Worm (Caenorhabditis elegans) whole organism, L3 larva: ENCODE data around the gene C35D10.10.

Experiments
- R02D3.7 ChIP-seq: fragments of 150-350 bp; optimal IDR thresholded peaks from 2 replicates; lab custom pipeline; 2014; ENCODE audit warnings: missing biosample characterization, missing genetic modification characterization
- ZK546.5 ChIP-seq: sonication (generic microtip); optimal IDR thresholded peaks from 2 replicates; lab custom pipeline; 2017; ENCODE audit warnings: missing biosample characterization, missing genetic modification characterization
- ama-1 ChIP-seq: fragments of 150-350 bp; optimal IDR thresholded peaks from 2 replicates; lab custom pipeline; 2018
- ceh-16 ChIP-seq: sonication (generic microtip); optimal IDR thresholded peaks from 2 replicates; lab custom pipeline; 2017; ENCODE audit warnings: missing biosample characterization, missing genetic modification characterization
- ceh-82 ChIP-seq: fragments of 150-350 bp; optimal IDR thresholded peaks from 2 replicates; lab custom pipeline; 2014; ENCODE audit warnings: missing biosample characterization, missing genetic modification characterization
- ceh-9 ChIP-seq: sonication (generic microtip); optimal IDR thresholded peaks from 2 replicates; lab custom pipeline; 2018; ENCODE audit warnings: missing biosample characterization, missing genetic modification characterization
- daf-12 ChIP-seq: fragments of 150-350 bp; optimal IDR thresholded peaks from 2 replicates; lab custom pipeline; 2014; ENCODE audit warnings: missing biosample characterization, missing genetic modification reagents, missing genetic modification characterization
- egl-27 ChIP-seq: sonication (generic microtip); optimal IDR thresholded peaks from 4 replicates; lab custom pipeline; 2017; ENCODE audit warnings: missing biosample characterization, missing genetic modification reagents, missing genetic modification characterization
- egl-5 ChIP-seq: fragments of 150-350 bp; optimal IDR thresholded peaks from 2 replicates; lab custom pipeline; 2017; ENCODE audit warnings: missing biosample characterization, missing genetic modification reagents, missing genetic modification characterization, inconsistent platforms
- elt-1 ChIP-seq: fragments of 150-350 bp; optimal IDR thresholded peaks from 2 replicates; lab custom pipeline; 2014; ENCODE audit warnings: missing biosample characterization, missing genetic modification characterization
- elt-2 ChIP-seq: sonication (generic microtip); optimal IDR thresholded peaks from 2 replicates; lab custom pipeline; 2016; ENCODE audit warnings: missing genetic modification reagents, mild to moderate bottlenecking, missing genetic modification characterization, missing compliant biosample characterization
- elt-3 ChIP-seq, 3 experiments: fragments of 150-350 bp in 1 of 3; sonication (generic microtip) in 2 of 3; optimal IDR thresholded peaks; 2 replicates in 2 of 3; 4 replicates in 1 of 3; lab custom pipeline; 2014 to 2017; ENCODE audit warnings: missing biosample characterization in 3 of 3, missing genetic modification characterization in 3 of 3
- eor-1 ChIP-seq, 2 experiments: fragments of 150-350 bp; optimal IDR thresholded peaks; 2 replicates each; lab custom pipeline; 2014 to 2018; ENCODE audit warnings: missing biosample characterization in 2 of 2, missing genetic modification characterization in 2 of 2
- fkh-10 ChIP-seq: sonication (generic microtip); optimal IDR thresholded peaks from 2 replicates; lab custom pipeline; 2017; ENCODE audit warnings: missing biosample characterization, missing genetic modification reagents, missing genetic modification characterization
- fkh-2 ChIP-seq: fragments of 150-350 bp; optimal IDR thresholded peaks from 2 replicates; lab custom pipeline; 2014; ENCODE audit warnings: missing biosample characterization, missing genetic modification reagents, missing genetic modification characterization
- fos-1 ChIP-seq: fragments of 150-350 bp; optimal IDR thresholded peaks from 2 replicates; lab custom pipeline; 2014; ENCODE audit warnings: missing biosample characterization, missing genetic modification characterization
- hmg-11 ChIP-seq: sonication (generic microtip); optimal IDR thresholded peaks from 2 replicates; lab custom pipeline; 2016; ENCODE audit warnings: missing genetic modification characterization, missing compliant biosample characterization
- jun-1 ChIP-seq: fragments of 150-350 bp; optimal IDR thresholded peaks from 2 replicates; lab custom pipeline; 2014; ENCODE audit warnings: missing biosample characterization, missing genetic modification reagents, missing genetic modification characterization
- lin-15B ChIP-seq: fragments of 150-350 bp; optimal IDR thresholded peaks from 2 replicates; lab custom pipeline; 2014; ENCODE audit warnings: missing biosample characterization, missing genetic modification characterization
- lin-39 ChIP-seq: fragments of 150-350 bp; optimal IDR thresholded peaks from 2 replicates; lab custom pipeline; 2018; ENCODE audit warnings: missing biosample characterization, missing genetic modification reagents, missing genetic modification characterization
- lsy-12 ChIP-seq: sonication (generic microtip); optimal IDR thresholded peaks from 2 replicates; lab custom pipeline; 2016; ENCODE audit warnings: mild to moderate bottlenecking, missing genetic modification characterization, missing compliant biosample characterization
- mdl-1 ChIP-seq: fragments of 150-350 bp; optimal IDR thresholded peaks from 2 replicates; lab custom pipeline; 2014; ENCODE audit warnings: missing biosample characterization, missing genetic modification characterization
- mml-1 ChIP-seq: fragments of 150-350 bp; sonication (generic microtip); optimal IDR thresholded peaks from 3 replicates; lab custom pipeline; 2014; ENCODE audit warnings: missing biosample characterization, missing genetic modification characterization
- nfya-1 ChIP-seq: sonication (generic microtip); optimal IDR thresholded peaks from 2 replicates; lab custom pipeline; 2017; ENCODE audit warnings: missing genetic modification characterization, mild to moderate bottlenecking, missing compliant biosample characterization, antibody characterized with exemption, moderate library complexity; ENCODE audit not compliant: insufficient read depth
- nhr-11 ChIP-seq: fragments of 150-350 bp; optimal IDR thresholded peaks from 2 replicates; lab custom pipeline; 2014; ENCODE audit warnings: missing biosample characterization, missing genetic modification characterization
- nhr-23 ChIP-seq: fragments of 150-350 bp; optimal IDR thresholded peaks from 2 replicates; lab custom pipeline; 2014; ENCODE audit warnings: missing biosample characterization, missing genetic modification reagents, missing genetic modification characterization
- nhr-237 ChIP-seq: fragments of 150-350 bp; optimal IDR thresholded peaks from 2 replicates; lab custom pipeline; 2014; ENCODE audit warnings: missing biosample characterization, missing genetic modification characterization
- nhr-25 ChIP-seq: sonication (generic microtip); optimal IDR thresholded peaks from 2 replicates; lab custom pipeline; 2017; ENCODE audit warnings: missing biosample characterization, missing genetic modification characterization
- nhr-28 ChIP-seq: fragments of 150-350 bp; optimal IDR thresholded peaks from 2 replicates; lab custom pipeline; 2014; ENCODE audit warnings: missing biosample characterization, missing genetic modification characterization
- nhr-43 ChIP-seq: sonication (generic microtip); optimal IDR thresholded peaks from 2 replicates; lab custom pipeline; 2016; ENCODE audit warnings: mild to moderate bottlenecking, missing genetic modification characterization, missing compliant biosample characterization; ENCODE audit not compliant: poor library complexity, severe bottlenecking
- nhr-67 ChIP-seq: fragments of 150-350 bp; optimal IDR thresholded peaks from 2 replicates; lab custom pipeline; 2014; ENCODE audit warnings: missing biosample characterization, missing genetic modification characterization
- nhr-76 ChIP-seq: fragments of 150-350 bp; sonication (generic microtip); optimal IDR thresholded peaks from 5 replicates; lab custom pipeline; 2014; ENCODE audit warnings: missing biosample characterization, missing genetic modification characterization
- nhr-77 ChIP-seq: fragments of 150-350 bp; optimal IDR thresholded peaks from 2 replicates; lab custom pipeline; 2014; ENCODE audit warnings: missing biosample characterization, missing genetic modification characterization
- pha-4 ChIP-seq: fragments of 150-350 bp; optimal IDR thresholded peaks from 2 replicates; lab custom pipeline; 2014; ENCODE audit warnings: missing biosample characterization, missing genetic modification reagents, missing genetic modification characterization
- pqm-1 ChIP-seq: fragments of 150-350 bp; optimal IDR thresholded peaks from 2 replicates; lab custom pipeline; 2017; ENCODE audit warnings: missing biosample characterization, missing genetic modification characterization, inconsistent platforms
- sea-2 ChIP-seq: fragments of 150-350 bp; sonication (generic microtip); optimal IDR thresholded peaks from 4 replicates; lab custom pipeline; 2014; ENCODE audit warnings: missing biosample characterization, missing genetic modification reagents, missing genetic modification characterization
- skn-1 ChIP-seq: fragments of 150-350 bp; optimal IDR thresholded peaks from 2 replicates; lab custom pipeline; 2014; ENCODE audit warnings: missing biosample characterization, missing genetic modification characterization
- snpc-4 ChIP-seq: fragments of 150-350 bp; optimal IDR thresholded peaks from 2 replicates; lab custom pipeline; 2014; ENCODE audit warnings: missing biosample characterization, missing genetic modification characterization
- tbx-2 ChIP-seq: sonication (generic microtip); optimal IDR thresholded peaks from 2 replicates; lab custom pipeline; 2016; ENCODE audit warnings: mild to moderate bottlenecking, missing genetic modification characterization, missing compliant biosample characterization
- unc-62 ChIP-seq: fragments of 150-350 bp; sonication (generic microtip); optimal IDR thresholded peaks from 4 replicates; lab custom pipeline; 2014; ENCODE audit warnings: missing biosample characterization, missing genetic modification reagents, missing genetic modification characterization
- zag-1 ChIP-seq: fragments of 150-350 bp; optimal IDR thresholded peaks from 2 replicates; lab custom pipeline; 2014; ENCODE audit warnings: missing biosample characterization, missing genetic modification characterization
- ztf-11 ChIP-seq: fragments of 150-350 bp; optimal IDR thresholded peaks from 2 replicates; lab custom pipeline; 2014; ENCODE audit warnings: missing biosample characterization, missing genetic modification characterization
- ztf-4 ChIP-seq: fragments of 150-350 bp; optimal IDR thresholded peaks from 2 replicates; lab custom pipeline; 2014; ENCODE audit warnings: missing biosample characterization, missing genetic modification characterization

Gene C35D10.10

DNA sequence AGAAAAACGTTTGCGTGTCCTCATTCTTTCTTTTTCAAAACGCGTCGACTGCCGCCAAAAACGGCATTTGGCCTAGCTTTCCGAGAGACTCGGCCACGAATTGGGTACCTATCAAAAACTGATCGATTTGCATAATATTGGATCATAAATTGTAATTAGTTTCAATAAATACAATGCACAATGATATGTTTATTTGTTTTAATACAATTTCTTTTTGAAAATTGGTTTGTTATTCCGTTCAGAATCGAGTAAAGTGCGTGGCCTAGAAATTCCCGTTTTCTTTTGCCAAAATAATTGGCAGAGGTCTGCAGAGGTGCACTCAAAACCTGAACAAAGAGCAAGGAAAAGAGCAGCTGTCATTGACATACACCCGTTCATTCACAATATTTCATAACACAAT is 43.8 kb upstream of the C35D10.10 start, which contains the start of gene F26F4.8:
F26F4.8 (minus strand) TSS at position 69 of the 400 bp plus-strand sequence.
- TF ChIP-seq nhr-77 (no peak), skn-1 (tag; lab: Kevin White, UChicago) (no peak), nfya-1 (tag; lab: Kevin White, UChicago) (peak; percentile 52), pha-4 (peak; percentile 14), lin-15B (tag; lab: Kevin White, UChicago) (peak; percentile 42), ztf-11 (no peak), snpc-4 (tag; lab: Kevin White, UChicago) (no peak), nhr-76 (tag; lab: Kevin White, UChicago) (no peak), pqm-1 (tag; lab: Kevin White, UChicago) (no peak)
- TF ChIP-seq, all 47 proteins: peak for 3

DNA sequence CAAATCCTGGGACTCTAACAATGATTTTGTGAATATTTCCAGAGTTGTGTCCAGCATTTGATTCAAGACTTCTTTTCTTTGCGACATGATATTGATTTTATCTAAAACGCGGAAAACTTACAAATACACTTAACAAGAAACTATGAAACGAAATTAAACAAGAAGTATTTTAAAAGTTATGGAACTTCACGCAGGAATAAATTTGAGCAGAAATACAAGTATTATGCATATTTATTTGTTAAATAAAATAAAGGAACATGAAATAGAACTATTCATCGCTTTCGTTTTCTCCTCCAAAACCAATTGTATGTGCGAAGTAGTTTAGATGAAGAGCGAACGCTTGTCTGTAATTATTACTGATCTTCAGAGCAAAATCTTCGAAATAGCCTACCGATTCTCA is 42.2 kb upstream of the C35D10.10 start, which contains the start of gene kbp-2:
kbp-2 (minus strand) TSS at position 101 of the 400 bp plus-strand sequence.
- TF ChIP-seq ztf-4, result no peak
- TF ChIP-seq egl-5 (tag; lab: Kevin White, UChicago), result no peak
- no peak for TF ChIP-seq fkh-10 (GFP tag; lab: Kevin White, UChicago)
- no peak for TF ChIP-seq nhr-237 (tag; lab: Kevin White, UChicago)
- TF ChIP-seq elt-1, result no peak
- no peak for TF ChIP-seq fkh-2
- TF ChIP-seq sea-2, result no peak

DNA sequence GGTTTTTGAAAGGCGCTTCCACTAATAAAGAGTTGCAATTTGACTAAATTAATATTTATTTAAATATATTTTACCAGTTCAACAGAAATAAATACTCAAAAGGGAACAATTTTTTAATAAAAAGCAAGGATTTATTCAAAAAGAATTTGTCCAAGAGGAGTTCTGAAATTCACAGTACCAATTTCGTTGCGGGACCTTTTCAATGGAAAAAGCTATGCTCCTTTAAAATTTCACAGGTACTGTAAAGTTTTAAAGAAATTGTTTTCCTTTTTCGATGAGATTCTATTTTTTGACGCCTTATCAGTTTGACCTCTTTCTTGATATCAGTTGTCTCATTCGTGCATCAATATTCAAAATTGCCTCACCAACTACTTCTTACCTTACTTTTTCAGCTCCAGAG is 38.7 kb upstream of the C35D10.10 start, which contains the start of gene tag-340:
tag-340 (plus strand) TSS at position 249 of the 400 bp plus-strand sequence.
- TF ChIP-seq elt-1 (no peak), nhr-237 (tag; lab: Kevin White, UChicago) (no peak), lin-39 (tag; lab: Kevin White, UChicago) (no peak), ztf-4 (no peak), nhr-28 (no peak), skn-1 (tag; lab: Kevin White, UChicago) (no peak), unc-62 (GFP tag; lab: Kevin White, UChicago) (no peak), lsy-12 (tag; lab: Kevin White, UChicago) (no peak), hmg-11 (no peak), ceh-9 (tag; lab: Kevin White, UChicago) (no peak), nhr-25 (no peak), fkh-2 (no peak), nhr-76 (tag; lab: Kevin White, UChicago) (no peak), nhr-77 (no peak), fkh-10 (GFP tag; lab: Kevin White, UChicago) (no peak), nhr-43 (tag; lab: Kevin White, UChicago) (no peak)

DNA sequence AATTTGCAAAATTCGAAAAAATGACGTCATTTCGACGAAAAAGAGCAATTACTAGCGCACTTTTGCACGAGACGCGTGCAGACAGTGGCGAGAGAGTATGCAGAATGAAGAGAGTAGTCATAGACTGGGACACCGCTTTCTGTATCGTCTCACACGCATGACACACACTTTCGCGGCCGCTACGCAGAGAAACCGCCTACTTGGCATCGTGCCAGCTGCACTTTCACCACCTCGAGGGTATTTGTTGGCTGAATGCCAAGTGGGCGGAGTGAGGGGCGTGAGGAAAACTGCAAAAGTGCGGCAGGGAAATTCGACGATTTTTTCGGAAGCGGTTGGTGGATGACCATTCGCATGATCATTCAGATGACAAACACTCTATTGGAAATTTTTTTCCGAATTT is 38.1 kb upstream of the C35D10.10 start:
- peak; percentile 95 for TF ChIP-seq nhr-11 (tag; lab: Kevin White, UChicago)
- TF ChIP-seq zag-1 (tag; lab: Kevin White, UChicago), result peak; percentile 84
- peak; percentile 92 for TF ChIP-seq R02D3.7 (tag; lab: Kevin White, UChicago)
- TF ChIP-seq egl-27 (tag; lab: Kevin White, UChicago), result peak; percentile 95
- peak; percentile 99 for TF ChIP-seq lin-39 (tag; lab: Kevin White, UChicago)
- peak; percentile 85 for TF ChIP-seq elt-1
- TF ChIP-seq ztf-4, result peak; percentile 88
- TF ChIP-seq fos-1 (tag; lab: Kevin White, UChicago), result peak; percentile 97
- peak; percentile 93 for TF ChIP-seq ceh-82 (tag; lab: Kevin White, UChicago)
- no peak for TF ChIP-seq nhr-28
- TF ChIP-seq jun-1 (tag; lab: Kevin White, UChicago), result peak; percentile 98
- peak; percentile 82 for TF ChIP-seq ama-1 (lab: Kevin White, UChicago)
- no peak for TF ChIP-seq nhr-67 (tag; lab: Kevin White, UChicago)
- no peak for TF ChIP-seq nhr-237 (tag; lab: Kevin White, UChicago)
- peak; percentile 98 for TF ChIP-seq nhr-43 (tag; lab: Kevin White, UChicago)
- peak; percentile 94 for TF ChIP-seq egl-5 (tag; lab: Kevin White, UChicago)
- peak; percentile 76 for TF ChIP-seq ceh-16 (tag; lab: Kevin White, UChicago)
- TF ChIP-seq tbx-2 (tag; lab: Kevin White, UChicago), result peak; percentile 97
- peak in 2 of 3 experiments; percentile 25 to 95 for TF ChIP-seq elt-3 (tag; optimal IDR thresholded peaks at IDR 0.05; lab: Kevin White, UChicago)
- TF ChIP-seq skn-1 (tag; lab: Kevin White, UChicago), result peak; percentile 91
- TF ChIP-seq ztf-11, result peak; percentile 4
- TF ChIP-seq lin-15B (tag; lab: Kevin White, UChicago), result peak; percentile 96
- TF ChIP-seq pqm-1 (tag; lab: Kevin White, UChicago), result peak; percentile 96
- no peak for TF ChIP-seq fkh-2
- peak; percentile 99 for TF ChIP-seq nfya-1 (tag; lab: Kevin White, UChicago)
- TF ChIP-seq snpc-4 (tag; lab: Kevin White, UChicago), result peak; percentile 92
- peak; percentile 99 for TF ChIP-seq fkh-10 (GFP tag; lab: Kevin White, UChicago)
- peak; percentile 57 for TF ChIP-seq mml-1 (tag; lab: Kevin White, UChicago)
- peak; percentile 97 for TF ChIP-seq hmg-11
- TF ChIP-seq ZK546.5 (tag; lab: Kevin White, UChicago), result peak; percentile 58
- peak in 1 of 2 experiments; percentile 2 for TF ChIP-seq eor-1 (tag; optimal IDR thresholded peaks at IDR 0.05; lab: Kevin White, UChicago)
- TF ChIP-seq daf-12, result peak; percentile 90
- peak; percentile 100 for TF ChIP-seq nhr-23
- TF ChIP-seq mdl-1 (tag; lab: Kevin White, UChicago), result peak; percentile 97
- TF ChIP-seq ceh-9 (tag; lab: Kevin White, UChicago), result no peak
- TF ChIP-seq elt-2 (tag; lab: Kevin White, UChicago), result peak; percentile 97
- TF ChIP-seq nhr-25, result peak; percentile 100
- peak; percentile 93 for TF ChIP-seq nhr-77
- TF ChIP-seq unc-62 (GFP tag; lab: Kevin White, UChicago), result peak; percentile 97
